Fruit fly (Drosophila melanogaster): Measurements from ENCODE around the gene CG16704.

CG16704 gene

dm6 chr2L:3675770-3676169, 16.6 kb downstream of the CG16704 start (continued):
- TF ChIP-seq CG7372 (GFP tag; IDR thresholded peaks at IDR 0.05) (0 out of 2 replicates have a peak, but pooled peaks have one; percentile 34), Sox102F (GFP tag; optimal IDR thresholded peaks at IDR 0.05) (peak; percentile 25), Pdp1 (GFP tag; optimal IDR thresholded peaks at IDR 0.05) (peak; percentile 5), CG9817 (tag; optimal IDR thresholded peaks at IDR 0.05) (peak; percentile 4), ato (GFP tag; IDR thresholded peaks at IDR 0.05; ENCODE audit: partially characterized antibody) (no peak), Ets97D (GFP tag; optimal IDR thresholded peaks at IDR 0.05) (no peak), zf30C (GFP tag; optimal IDR thresholded peaks at IDR 0.05) (peak; percentile 14), Awh (GFP tag; IDR thresholded peaks at IDR 0.05) (0 out of 2 replicates have a peak, but pooled peaks have one; percentile 28), Hsf (GFP tag; optimal IDR thresholded peaks at IDR 0.05) (peak; percentile 6), CG6175 (GFP tag; IDR thresholded peaks at IDR 0.05) (no peak), CG17829 (tag; optimal IDR thresholded peaks at IDR 0.05) (peak; percentile 52), CG34376 (GFP tag; optimal IDR thresholded peaks at IDR 0.05) (no peak), Mad (GFP tag; optimal IDR thresholded peaks at IDR 0.05) (no peak), CG5245 (GFP tag; optimal IDR thresholded peaks at IDR 0.05) (peak; percentile 30), CG14014 (GFP tag; IDR thresholded peaks at IDR 0.05) (no peak), E2f2 (GFP tag; IDR thresholded peaks at IDR 0.05) (0 out of 2 replicates have a peak, but pooled peaks have one; percentile 7), CG2199 (GFP tag; IDR thresholded peaks at IDR 0.05) (0 out of 3 replicates have a peak, but pooled peaks have one; percentile 32), CG1024 (GFP tag; IDR thresholded peaks at IDR 0.05) (peak; percentile 29; the same call in 1 of the 2 replicates), lmd (GFP tag; IDR thresholded peaks at IDR 0.05) (no peak), ci (GFP tag; IDR thresholded peaks at IDR 0.05) (peak; percentile 69), danr (GFP tag; IDR thresholded peaks at IDR 0.05) (no peak), tin (GFP tag; optimal IDR thresholded peaks at IDR 0.05) (peak; percentile 31), gsb-n (tag; optimal IDR thresholded peaks at IDR 0.05) (peak; percentile 35), Atf-2 (GFP tag; optimal IDR thresholded peaks at IDR 0.05) (no peak), CG12391 (tag; optimal IDR thresholded peaks at IDR 0.05) (peak; percentile 29), btn (GFP tag; optimal IDR thresholded peaks at IDR 0.05) (no peak), CG14710 (tag; optimal IDR thresholded peaks at IDR 0.05) (peak; percentile 41), CG30431 (GFP tag; optimal IDR thresholded peaks at IDR 0.05) (peak; percentile 24), Blimp-1 (GFP tag; optimal IDR thresholded peaks at IDR 0.05) (no peak), CG10267 (tag; optimal IDR thresholded peaks at IDR 0.05) (peak; percentile 26), da (GFP tag; optimal IDR thresholded peaks at IDR 0.05) (no peak), Nf-YB (GFP tag; optimal IDR thresholded peaks at IDR 0.05) (peak; percentile 6), ATbp (GFP tag; optimal IDR thresholded peaks at IDR 0.05) (peak; percentile 17), CG31441 (GFP tag; IDR thresholded peaks at IDR 0.05) (peak; percentile 48; the same call in 1 of the 2 replicates), CG12942 (GFP tag; optimal IDR thresholded peaks at IDR 0.05) (no peak), yki (optimal IDR thresholded peaks at IDR 0.05) (no peak), Oli (tag; optimal IDR thresholded peaks at IDR 0.05) (peak; percentile 49), Spps (tag; optimal IDR thresholded peaks at IDR 0.05) (peak; percentile 3), CG8765 (GFP tag; IDR thresholded peaks at IDR 0.05) (peak; percentile 55; the same call in 1 of the 2 replicates), CG30403 (GFP tag; optimal IDR thresholded peaks at IDR 0.05) (peak; percentile 10), CG10209 (GFP tag; optimal IDR thresholded peaks at IDR 0.05) (no peak), gro (GFP tag; optimal IDR thresholded peaks at IDR 0.05) (no peak), NC2α (GFP tag; optimal IDR thresholded peaks at IDR 0.05) (peak; percentile 16), CG32772 (GFP tag; IDR thresholded peaks at IDR 0.05) (0 out of 2 replicates have a peak, but pooled peaks have one; percentile 7), CG8924 (tag; optimal IDR thresholded peaks at IDR 0.05) (peak; percentile 5), CG43689 (GFP tag; IDR thresholded peaks at IDR 0.05) (no peak), dan (GFP tag; IDR thresholded peaks at IDR 0.05) (no peak), CG6689 (GFP tag; IDR thresholded peaks at IDR 0.05) (peak; percentile 42), dmrt99B (tag; optimal IDR thresholded peaks at IDR 0.05) (peak; percentile 57), otp (GFP tag; IDR thresholded peaks at IDR 0.05) (0 out of 3 replicates have a peak, but pooled peaks have one; percentile 9), CG4404 (GFP tag; IDR thresholded peaks at IDR 0.05) (peak; percentile 41; the same call in 1 of the 2 replicates)

Measured in whole organism, embryonic.